Worm (Caenorhabditis elegans) whole organism, L4 larva: Measurements from ENCODE around the gene micu-1.

Source experiments
- D1046.2 ChIP-seq: fragments of 200-800 bp; sonication (Bioruptor generic); IDR thresholded peaks from 2 replicates; pipeline ENCODE4 v1.3.6; 2022; ENCODE audit warnings: missing genetic modification characterization, missing compliant biosample characterization
- F10B5.3 ChIP-seq: sonication (generic microtip); optimal IDR thresholded peaks from 2 replicates; lab custom pipeline; 2016; ENCODE audit warnings: mild to moderate bottlenecking, missing genetic modification characterization, missing compliant biosample characterization
- F37D6.2 ChIP-seq: sonication (generic microtip); optimal IDR thresholded peaks from 2 replicates; lab custom pipeline; 2016; ENCODE audit warnings: mild to moderate bottlenecking, missing genetic modification characterization, missing compliant biosample characterization
- F44E2.7 ChIP-seq: fragments of 200-800 bp; sonication (Bioruptor generic); IDR thresholded peaks from 2 replicates; pipeline ENCODE4 v2.1.2; 2022; ENCODE audit warnings: missing genetic modification characterization, missing compliant biosample characterization
- F49E8.2 ChIP-seq: sonication (generic microtip); optimal IDR thresholded peaks from 2 replicates; lab custom pipeline; 2016; ENCODE audit warnings: missing compliant biosample characterization, mild to moderate bottlenecking, missing genetic modification characterization, borderline replicate concordance
- T26A8.4 ChIP-seq: fragments of 200-800 bp; sonication (Bioruptor generic); IDR thresholded peaks from 2 replicates; pipeline ENCODE4 v1.3.6; 2022; ENCODE audit warnings: missing genetic modification characterization, missing compliant biosample characterization
- Y5F2A.4 ChIP-seq: fragments of 200-800 bp; sonication (Bioruptor generic); optimal IDR thresholded peaks from 2 replicates; lab custom pipeline; 2018; ENCODE audit warnings: mild to moderate bottlenecking, missing genetic modification characterization, missing compliant biosample characterization
- Y75B8A.6 ChIP-seq: fragments of 200-800 bp; sonication (Bioruptor generic); IDR thresholded peaks from 2 replicates; pipeline ENCODE4 v1.3.6; 2022; ENCODE audit warnings: missing genetic modification reagents, missing genetic modification characterization, missing compliant biosample characterization
- ZK337.2 ChIP-seq: fragments of 200-800 bp; sonication (Bioruptor generic); IDR thresholded peaks from 2 replicates; pipeline ENCODE4 v1.3.6; 2022; ENCODE audit warnings: missing genetic modification reagents, missing genetic modification characterization, missing compliant biosample characterization
- aly-2 ChIP-seq: sonication (generic microtip); optimal IDR thresholded peaks from 2 replicates; lab custom pipeline; 2018; ENCODE audit warnings: missing biosample characterization, missing genetic modification characterization
- arid-1 ChIP-seq: fragments of 200-800 bp; sonication (Bioruptor generic); conservative IDR thresholded peaks from 2 replicates; pipeline ENCODE4 v1.3.6; 2022; ENCODE audit warnings: missing genetic modification reagents, missing genetic modification characterization, missing compliant biosample characterization
- ceh-32 ChIP-seq: sonication (generic microtip); optimal IDR thresholded peaks from 2 replicates; lab custom pipeline; 2016; ENCODE audit warnings: mild to moderate bottlenecking, missing genetic modification characterization, missing compliant biosample characterization; ENCODE audit not compliant: poor library complexity
- ceh-62 ChIP-seq: sonication (generic microtip); optimal IDR thresholded peaks from 2 replicates; lab custom pipeline; 2017; ENCODE audit warnings: missing biosample characterization, missing genetic modification characterization
- ceh-82 ChIP-seq: sonication (generic microtip); optimal IDR thresholded peaks from 2 replicates; lab custom pipeline; 2017; ENCODE audit warnings: missing biosample characterization, missing genetic modification characterization
- daf-12 ChIP-seq: fragments of 150-350 bp; optimal IDR thresholded peaks from 2 replicates; lab custom pipeline; 2014; ENCODE audit warnings: missing biosample characterization, missing genetic modification reagents, missing genetic modification characterization
- daf-16 ChIP-seq, 3 experiments: sonication (generic microtip); optimal IDR thresholded peaks; 2 replicates each; lab custom pipeline; 2016 to 2017; ENCODE audit warnings: missing genetic modification characterization in 3 of 3, missing genetic modification reagents in 3 of 3, mild to moderate bottlenecking in 2 of 3, missing compliant biosample characterization in 2 of 3, missing biosample characterization in 1 of 3, moderate library complexity in 1 of 3
- dmd-8 ChIP-seq: fragments of 200-800 bp; sonication (Bioruptor generic); IDR thresholded peaks from 2 replicates; pipeline ENCODE4 v1.3.6; 2022; ENCODE audit warnings: missing genetic modification characterization, missing compliant biosample characterization
- dmd-9 ChIP-seq: fragments of 200-800 bp; sonication (Bioruptor generic); IDR thresholded peaks from 2 replicates; pipeline ENCODE4 v1.3.6; 2022; ENCODE audit warnings: missing genetic modification reagents, missing genetic modification characterization, missing compliant biosample characterization
- dpl-1 ChIP-seq: fragments of 150-350 bp; optimal IDR thresholded peaks from 2 replicates; lab custom pipeline; 2014; ENCODE audit warnings: missing biosample characterization, missing genetic modification reagents, missing genetic modification characterization
- dve-1 ChIP-seq: sonication (generic microtip); optimal IDR thresholded peaks from 2 replicates; lab custom pipeline; 2017; ENCODE audit warnings: antibody characterized with exemption, mild to moderate bottlenecking, missing genetic modification characterization, missing compliant biosample characterization; ENCODE audit not compliant: insufficient read depth
- egl-27 ChIP-seq: sonication (generic microtip); optimal IDR thresholded peaks from 3 replicates; lab custom pipeline; 2017; ENCODE audit warnings: missing biosample characterization, missing genetic modification reagents, missing genetic modification characterization
- fkh-10 ChIP-seq: fragments of 150-350 bp; optimal IDR thresholded peaks from 2 replicates; lab custom pipeline; 2014; ENCODE audit warnings: missing biosample characterization, missing genetic modification reagents, missing genetic modification characterization
- hlh-11 ChIP-seq: fragments of 200-800 bp; sonication (Bioruptor generic); optimal IDR thresholded peaks from 2 replicates; lab custom pipeline; 2018; ENCODE audit warnings: mild to moderate bottlenecking, missing genetic modification characterization, missing compliant biosample characterization
- hlh-30 ChIP-seq: sonication (generic microtip); optimal IDR thresholded peaks from 2 replicates; lab custom pipeline; 2017; ENCODE audit warnings: antibody characterized with exemption, mild to moderate bottlenecking, missing genetic modification characterization, missing compliant biosample characterization; ENCODE audit not compliant: insufficient read depth
- lin-1 ChIP-seq: fragments of 200-800 bp; sonication (Bioruptor generic); IDR thresholded peaks from 2 replicates; pipeline ENCODE4 v1.3.6; 2022; ENCODE audit warnings: missing genetic modification reagents, missing genetic modification characterization, missing compliant biosample characterization
- lin-39 ChIP-seq: fragments of 150-350 bp; optimal IDR thresholded peaks from 2 replicates; lab custom pipeline; 2014; ENCODE audit warnings: missing biosample characterization, missing genetic modification reagents, missing genetic modification characterization
- lsy-2 ChIP-seq, 2 experiments: fragments of 150-350 bp in 1 of 2; sonication (generic microtip) in 1 of 2; optimal IDR thresholded peaks; 2 replicates each; lab custom pipeline; 2014 to 2017; ENCODE audit warnings: missing biosample characterization in 2 of 2, missing genetic modification characterization in 2 of 2
- madf-9 ChIP-seq: fragments of 200-800 bp; sonication (Bioruptor generic); conservative IDR thresholded peaks from 2 replicates; pipeline ENCODE4 v1.3.6; 2022; ENCODE audit warnings: missing genetic modification reagents, missing genetic modification characterization, missing compliant biosample characterization
- mdl-1 ChIP-seq, 2 experiments: fragments of 150-350 bp in 1 of 2; sonication (generic microtip) in 1 of 2; optimal IDR thresholded peaks; 2 replicates each; lab custom pipeline; 2014 to 2017; ENCODE audit warnings: missing biosample characterization in 2 of 2, missing genetic modification characterization in 2 of 2
- mdt-29 ChIP-seq: fragments of 200-800 bp; sonication (Bioruptor generic); IDR thresholded peaks from 2 replicates; pipeline ENCODE4 v1.3.6; 2022; ENCODE audit warnings: missing genetic modification reagents, missing genetic modification characterization, missing compliant biosample characterization
- mep-1 ChIP-seq: fragments of 150-350 bp; sonication (generic microtip); optimal IDR thresholded peaks from 3 replicates; lab custom pipeline; 2014; ENCODE audit warnings: missing biosample characterization, missing genetic modification characterization
- mes-2 ChIP-seq: sonication (generic microtip); optimal IDR thresholded peaks from 2 replicates; lab custom pipeline; 2016; ENCODE audit warnings: missing genotype, mild to moderate bottlenecking, missing genetic modification characterization, missing compliant biosample characterization; ENCODE audit not compliant: poor library complexity, severe bottlenecking
- mxl-3 ChIP-seq: fragments of 200-800 bp; sonication (Bioruptor generic); optimal IDR thresholded peaks from 2 replicates; lab custom pipeline; 2018; ENCODE audit warnings: mild to moderate bottlenecking, missing genetic modification characterization, missing compliant biosample characterization
- nhr-102 ChIP-seq: sonication (generic microtip); optimal IDR thresholded peaks from 2 replicates; lab custom pipeline; 2016; ENCODE audit warnings: mild to moderate bottlenecking, missing genetic modification characterization, moderate library complexity, missing compliant biosample characterization
- nhr-11 ChIP-seq: fragments of 150-350 bp; optimal IDR thresholded peaks from 2 replicates; lab custom pipeline; 2014; ENCODE audit warnings: missing biosample characterization, missing genetic modification characterization
- nhr-25 ChIP-seq: sonication (generic microtip); optimal IDR thresholded peaks from 2 replicates; lab custom pipeline; 2017; ENCODE audit warnings: missing genetic modification characterization, mild to moderate bottlenecking, missing compliant biosample characterization, antibody characterized with exemption, moderate library complexity, borderline replicate concordance; ENCODE audit not compliant: insufficient read depth
- nhr-28 ChIP-seq: fragments of 150-350 bp; optimal IDR thresholded peaks from 2 replicates; lab custom pipeline; 2014; ENCODE audit warnings: missing biosample characterization, missing genetic modification characterization
- nhr-6 ChIP-seq: fragments of 150-350 bp; optimal IDR thresholded peaks from 2 replicates; lab custom pipeline; 2014; ENCODE audit warnings: missing biosample characterization, missing genetic modification characterization
- saeg-2 ChIP-seq: fragments of 200-800 bp; sonication (Bioruptor generic); IDR thresholded peaks from 2 replicates; pipeline ENCODE4 v1.3.6; 2022; ENCODE audit warnings: missing genetic modification reagents, missing genetic modification characterization, missing compliant biosample characterization
- set-16 ChIP-seq: fragments of 200-800 bp; sonication (Bioruptor generic); IDR thresholded peaks from 2 replicates; pipeline ENCODE4 v1.3.6; 2022; ENCODE audit warnings: missing genetic modification reagents, missing genetic modification characterization, missing compliant biosample characterization
- skn-1 ChIP-seq: fragments of 150-350 bp; optimal IDR thresholded peaks from 2 replicates; lab custom pipeline; 2014; ENCODE audit warnings: missing biosample characterization, missing genetic modification characterization
- snpc-4 ChIP-seq: fragments of 150-350 bp; optimal IDR thresholded peaks from 2 replicates; lab custom pipeline; 2014; ENCODE audit warnings: missing biosample characterization, missing genetic modification characterization
- spr-3 ChIP-seq: fragments of 200-800 bp; sonication (Bioruptor generic); optimal IDR thresholded peaks from 2 replicates; lab custom pipeline; 2018; ENCODE audit warnings: mild to moderate bottlenecking, missing genetic modification characterization, missing compliant biosample characterization
- tra-1 ChIP-seq: fragments of 200-800 bp; sonication (Bioruptor generic); IDR thresholded peaks from 2 replicates; pipeline ENCODE4 v1.3.6; 2022; ENCODE audit warnings: missing genetic modification reagents, missing genetic modification characterization, missing compliant biosample characterization
- unc-39 ChIP-seq: sonication (generic microtip); optimal IDR thresholded peaks from 2 replicates; lab custom pipeline; 2017; ENCODE audit warnings: missing biosample characterization, missing genetic modification characterization
- vab-7 ChIP-seq: fragments of 200-800 bp; sonication (Bioruptor generic); IDR thresholded peaks from 2 replicates; pipeline ENCODE4 v1.3.6; 2022; ENCODE audit warnings: missing genetic modification reagents, missing genetic modification characterization, missing compliant biosample characterization
- zfp-3 ChIP-seq: fragments of 200-800 bp; sonication (Bioruptor generic); conservative IDR thresholded peaks from 2 replicates; pipeline ENCODE4 v1.3.6; 2022; ENCODE audit warnings: missing genetic modification reagents, missing genetic modification characterization, missing compliant biosample characterization
- ztf-11 ChIP-seq: fragments of 150-350 bp; optimal IDR thresholded peaks from 2 replicates; lab custom pipeline; 2014; ENCODE audit warnings: missing biosample characterization, missing genetic modification characterization
- ztf-7 ChIP-seq: fragments of 150-350 bp; optimal IDR thresholded peaks from 2 replicates; lab custom pipeline; 2014; ENCODE audit warnings: missing biosample characterization, missing genetic modification characterization

The micu-1 gene

ce11 chrIV:13314181-13314580, 16.5 kb downstream of the micu-1 start (continued):
- no peak for TF ChIP-seq nhr-6 (tag; lab: Kevin White, UChicago)
- no peak for TF ChIP-seq ztf-11
- TF ChIP-seq T26A8.4 (GFP tag; lab: Robert Waterston, UW): no peak
- no peak for TF ChIP-seq unc-39
- peak; percentile 65 for TF ChIP-seq mep-1 (tag; lab: Kevin White, UChicago)
- TF ChIP-seq zfp-3 (GFP tag; lab: Robert Waterston, UW): no peak
- no peak for TF ChIP-seq snpc-4 (tag; lab: Kevin White, UChicago)
- no peak for TF ChIP-seq dmd-9 (GFP tag; lab: Robert Waterston, UW)
- peak; percentile 99 for TF ChIP-seq nhr-28 (tag; lab: Kevin White, UChicago)
- peak; percentile 94 for TF ChIP-seq hlh-11
- peak; percentile 80; the same call in 1 of the 2 replicates for TF ChIP-seq tra-1 (GFP tag; lab: Robert Waterston, UW)
- TF ChIP-seq nhr-25: no peak
- peak; percentile 18 for TF ChIP-seq spr-3 (GFP tag; lab: Kevin White, UChicago)
- no peak for TF ChIP-seq nhr-11 (tag; lab: Kevin White, UChicago)
- TF ChIP-seq aly-2 (tag; lab: Kevin White, UChicago): no peak
- TF ChIP-seq mes-2 (tag; lab: Kevin White, UChicago): peak; percentile 51
- TF ChIP-seq set-16: no peak
- no peak for TF ChIP-seq fkh-10 (GFP tag; lab: Kevin White, UChicago)
- no peak for TF ChIP-seq lin-39 (tag; lab: Kevin White, UChicago)
- TF ChIP-seq F44E2.7 (GFP tag; lab: Robert Waterston, UW): no peak
- peak; percentile 97 for TF ChIP-seq dve-1 (tag; lab: Kevin White, UChicago)
- no peak for TF ChIP-seq egl-27 (tag; lab: Kevin White, UChicago)
- TF ChIP-seq F10B5.3 (tag; lab: Kevin White, UChicago): no peak
- no peak for TF ChIP-seq F49E8.2 (tag; lab: Kevin White, UChicago)
- no peak for TF ChIP-seq dpl-1 (GFP tag; lab: Kevin White, UChicago)
- TF ChIP-seq ceh-32 (tag; lab: Kevin White, UChicago): no peak
- 0 out of 2 replicates have a peak, but pooled peaks have one; percentile 19 for TF ChIP-seq Y75B8A.6 (GFP tag; lab: Robert Waterston, UW)
- TF ChIP-seq ceh-62 (tag; lab: Kevin White, UChicago): no peak
- TF ChIP-seq mxl-3 (GFP tag; lab: Kevin White, UChicago): peak; percentile 40
- peak; percentile 72 for TF ChIP-seq nhr-102 (tag; lab: Kevin White, UChicago)
- TF ChIP-seq lsy-2 (tag; optimal IDR thresholded peaks at IDR 0.05; lab: Kevin White, UChicago): peak in 1 of 2 experiments; percentile 39
- no peak for TF ChIP-seq ztf-7 (tag; lab: Kevin White, UChicago)
- no peak for TF ChIP-seq D1046.2 (GFP tag; lab: Robert Waterston, UW)
- TF ChIP-seq mdl-1 (tag; optimal IDR thresholded peaks at IDR 0.05; lab: Kevin White, UChicago): peak in 1 of 2 experiments; percentile 24
- no peak for TF ChIP-seq F37D6.2 (tag; lab: Kevin White, UChicago)
- TF ChIP-seq dmd-8 (GFP tag; lab: Robert Waterston, UW): no peak
- peak in 1 of 2 experiments; percentile 24 for TF ChIP-seq daf-16 (GFP tag; optimal IDR thresholded peaks at IDR 0.05; lab: Kevin White, UChicago)
- TF ChIP-seq daf-16 (tag; optimal IDR thresholded peaks at IDR 0.05; lab: Kevin White, UChicago): peak; percentile 81
- no peak for TF ChIP-seq madf-9
- TF ChIP-seq Y5F2A.4 (GFP tag; lab: Kevin White, UChicago): no peak
- TF ChIP-seq ceh-82 (tag; lab: Kevin White, UChicago): no peak
- TF ChIP-seq arid-1: peak; percentile 40; the same call in 1 of the 2 replicates
- TF ChIP-seq hlh-30 (tag; lab: Kevin White, UChicago): peak; percentile 60
- TF ChIP-seq ZK337.2 (GFP tag; lab: Robert Waterston, UW): no peak
- peak; percentile 41; the same call in 1 of the 2 replicates for TF ChIP-seq lin-1 (GFP tag; lab: Robert Waterston, UW)
- no peak for TF ChIP-seq saeg-2 (GFP tag; lab: Robert Waterston, UW)
- TF ChIP-seq skn-1: no peak
- peak; percentile 45; the same call in 1 of the 2 replicates for TF ChIP-seq mdt-29
- no peak for TF ChIP-seq vab-7 (GFP tag; lab: Robert Waterston, UW)
- no peak for TF ChIP-seq daf-12 (tag; lab: Kevin White, UChicago)
